Fruit fly (Drosophila melanogaster) Kc167 (cell line): ENCODE results near the gene THG.

Source experiments
- Myc ChIP-seq: fragments of >200 bp; optimal IDR thresholded peaks from 2 replicates; lab custom pipeline; 2017; ENCODE audit warnings: missing external identifiers
- Sin3A ChIP-seq: fragments of >200 bp; optimal IDR thresholded peaks from 2 replicates; lab custom pipeline; 2018; ENCODE audit warnings: missing external identifiers
- h ChIP-seq: fragments of >200 bp; optimal IDR thresholded peaks from 3 replicates; lab custom pipeline; 2018; ENCODE audit warnings: missing external identifiers
- insv ChIP-seq: fragments of >200 bp; optimal IDR thresholded peaks from 3 replicates; lab custom pipeline; 2018; ENCODE audit warnings: missing external identifiers
- psq ChIP-seq: fragments of >200 bp; optimal IDR thresholded peaks from 2 replicates; lab custom pipeline; 2017; ENCODE audit warnings: missing external identifiers
- ttk ChIP-seq: sonication (Bioruptor generic); optimal IDR thresholded peaks from 2 replicates; lab custom pipeline; 2017; ENCODE audit warnings: missing external identifiers

dm6 chr2L:15011779-15012178, 2.3 kb upstream of the THG start:
- no peak for TF ChIP-seq insv (lab: Kevin White, UChicago)
- no peak for TF ChIP-seq ttk (lab: Kevin White, UChicago)
- TF ChIP-seq h (lab: Kevin White, UChicago), result no peak
- no peak for TF ChIP-seq psq (lab: Kevin White, UChicago)
- TF ChIP-seq Sin3A (lab: Kevin White, UChicago), result no peak
- no peak for TF ChIP-seq Myc
